Fruit fly (Drosophila melanogaster) whole organism, embryonic: ENCODE measurements around the gene Tfb5.
A peak's percentile ranks its signal among the peaks of the same experiment; 100 is the strongest.

ENCODE experiments used
- Atf-2 ChIP-seq: fragments of 200-800 bp; sonication (Bioruptor generic); optimal IDR thresholded peaks from 2 replicates; lab custom pipeline; 2016; ENCODE audit warnings: missing biosample characterization, missing genetic modification characterization
- Atf3 ChIP-seq: fragments of 200-800 bp; sonication (Bioruptor generic); optimal IDR thresholded peaks from 3 replicates; lab custom pipeline; 2016; ENCODE audit warnings: missing biosample characterization, missing genetic modification characterization
- CG10147 ChIP-seq: fragments of 200-800 bp; sonication (Bioruptor generic); optimal IDR thresholded peaks from 2 replicates; lab custom pipeline; 2019; ENCODE audit warnings: missing biosample characterization, mild to moderate bottlenecking, missing genetic modification characterization, moderate library complexity
- CG10543 ChIP-seq: fragments of 200-800 bp; sonication (Bioruptor generic); optimal IDR thresholded peaks from 3 replicates; lab custom pipeline; 2017; ENCODE audit warnings: missing biosample characterization, mild to moderate bottlenecking, missing genetic modification characterization, moderate library complexity
- CG10654 ChIP-seq: fragments of 200-800 bp; sonication (Bioruptor generic); optimal IDR thresholded peaks from 2 replicates; lab custom pipeline; 2016; ENCODE audit warnings: missing biosample characterization, missing genetic modification characterization
- CG10959 ChIP-seq: fragments of 200-800 bp; sonication (Bioruptor generic); IDR thresholded peaks from 2 replicates; pipeline ENCODE4 v1.3.6; 2022; ENCODE audit warnings: missing biosample characterization, missing genetic modification characterization
- CG12104 ChIP-seq: fragments of 200-800 bp; sonication (Bioruptor generic); optimal IDR thresholded peaks from 3 replicates; lab custom pipeline; 2016; ENCODE audit warnings: missing biosample characterization, missing genetic modification characterization
- CG12155 ChIP-seq: fragments of 200-800 bp; sonication (Bioruptor generic); optimal IDR thresholded peaks from 3 replicates; lab custom pipeline; 2016; ENCODE audit warnings: missing biosample characterization, missing genetic modification characterization
- CG12219 ChIP-seq: fragments of 200-800 bp; sonication (Bioruptor generic); optimal IDR thresholded peaks from 3 replicates; lab custom pipeline; 2018; ENCODE audit warnings: missing biosample characterization, mild to moderate bottlenecking, missing genetic modification characterization
- CG14441 ChIP-seq: fragments of 200-800 bp; sonication (Bioruptor generic); IDR thresholded peaks from 2 replicates; pipeline ENCODE4 v1.3.6; 2022; ENCODE audit warnings: missing biosample characterization, missing genetic modification characterization
- CG15073 ChIP-seq: fragments of 200-800 bp; sonication (Bioruptor generic); optimal IDR thresholded peaks from 2 replicates; lab custom pipeline; 2016; ENCODE audit warnings: missing biosample characterization, missing genetic modification characterization
- CG17361 ChIP-seq: fragments of 200-800 bp; sonication (Bioruptor generic); IDR thresholded peaks from 3 replicates; pipeline ENCODE4 v1.3.6; 2022; ENCODE audit warnings: missing biosample characterization, missing genetic modification characterization
- CG17802 ChIP-seq: fragments of 200-800 bp; sonication (Bioruptor generic); optimal IDR thresholded peaks from 2 replicates; lab custom pipeline; 2018; ENCODE audit warnings: missing biosample characterization, mild to moderate bottlenecking, missing genetic modification characterization, moderate library complexity
- CG18764 ChIP-seq: fragments of 200-800 bp; sonication (Bioruptor generic); optimal IDR thresholded peaks from 3 replicates; lab custom pipeline; 2016; ENCODE audit warnings: missing biosample characterization, missing genetic modification characterization
- CG30431 ChIP-seq: fragments of 200-800 bp; sonication (Bioruptor generic); optimal IDR thresholded peaks from 2 replicates; lab custom pipeline; 2017; ENCODE audit warnings: missing biosample characterization, missing genetic modification characterization
- CG32772 ChIP-seq: fragments of 200-800 bp; sonication (Bioruptor generic); IDR thresholded peaks from 2 replicates; pipeline ENCODE4 v1.3.6; 2022; ENCODE audit warnings: missing biosample characterization, missing genetic modification characterization
- CG3281 ChIP-seq: fragments of 200-800 bp; sonication (Bioruptor generic); optimal IDR thresholded peaks from 3 replicates; lab custom pipeline; 2017; ENCODE audit warnings: missing biosample characterization, mild to moderate bottlenecking, missing genetic modification characterization
- CG33213 ChIP-seq: fragments of 200-800 bp; sonication (Bioruptor generic); optimal IDR thresholded peaks from 3 replicates; lab custom pipeline; 2016; ENCODE audit warnings: missing biosample characterization, missing genetic modification characterization
- CG3838 ChIP-seq: fragments of 200-800 bp; sonication (Bioruptor generic); optimal IDR thresholded peaks from 3 replicates; lab custom pipeline; 2016; ENCODE audit warnings: missing biosample characterization, missing genetic modification characterization
- CG4282 ChIP-seq: fragments of 200-800 bp; sonication (Bioruptor generic); optimal IDR thresholded peaks from 2 replicates; lab custom pipeline; 2016; ENCODE audit warnings: missing biosample characterization, missing genetic modification characterization
- CG43689 ChIP-seq: fragments of 200-800 bp; sonication (Bioruptor generic); IDR thresholded peaks from 2 replicates; pipeline ENCODE4 v1.3.6; 2022; ENCODE audit warnings: missing biosample characterization, missing genetic modification characterization
- CG4617 ChIP-seq: fragments of 200-800 bp; sonication (Bioruptor generic); optimal IDR thresholded peaks from 3 replicates; lab custom pipeline; 2016; ENCODE audit warnings: missing biosample characterization, missing genetic modification characterization, borderline replicate concordance
- CG6654 ChIP-seq: fragments of 200-800 bp; sonication (Bioruptor generic); optimal IDR thresholded peaks from 2 replicates; lab custom pipeline; 2017; ENCODE audit warnings: missing biosample characterization, mild to moderate bottlenecking, missing genetic modification characterization
- CG9876 ChIP-seq: fragments of 200-800 bp; sonication (Bioruptor generic); optimal IDR thresholded peaks from 2 replicates; lab custom pipeline; 2016; ENCODE audit warnings: missing biosample characterization, missing genetic modification characterization
- Dref ChIP-seq: fragments of 200-800 bp; sonication (Bioruptor generic); IDR thresholded peaks from 2 replicates; pipeline ENCODE4 v1.3.6; 2022; ENCODE audit warnings: missing biosample characterization, missing genetic modification characterization
- Elba2 ChIP-seq: fragments of 200-800 bp; sonication (Bioruptor generic); optimal IDR thresholded peaks from 3 replicates; lab custom pipeline; 2016; ENCODE audit warnings: missing biosample characterization, missing genetic modification characterization
- H15 ChIP-seq: fragments of 200-800 bp; sonication (Bioruptor generic); IDR thresholded peaks from 3 replicates; pipeline ENCODE4 v1.3.6; 2022; ENCODE audit warnings: missing biosample characterization, missing genetic modification characterization
- HHEX ChIP-seq: fragments of 200-800 bp; sonication (Bioruptor generic); optimal IDR thresholded peaks from 3 replicates; lab custom pipeline; 2017; ENCODE audit warnings: missing biosample characterization, mild to moderate bottlenecking, missing genetic modification characterization, missing genetic modification reagents
- Hmx ChIP-seq: fragments of 200-800 bp; sonication (Bioruptor generic); optimal IDR thresholded peaks from 2 replicates; lab custom pipeline; 2016; ENCODE audit warnings: missing biosample characterization, missing genetic modification characterization
- Med ChIP-seq: fragments of 200-800 bp; sonication (Bioruptor generic); peaks from one replicate; lab custom pipeline; 2016; ENCODE audit warnings: missing biosample characterization, missing genetic modification characterization, mild to moderate bottlenecking, inconsistent platforms, moderate library complexity
- NC2β ChIP-seq: fragments of 200-800 bp; sonication (Bioruptor generic); optimal IDR thresholded peaks from 2 replicates; lab custom pipeline; 2016; ENCODE audit warnings: missing biosample characterization, missing genetic modification characterization
- Tbp ChIP-seq: fragments of >200 bp; optimal IDR thresholded peaks from 2 replicates; lab custom pipeline; 2018; ENCODE audit warnings: missing biosample characterization, missing genetic modification characterization
- cato ChIP-seq: fragments of 200-800 bp; sonication (Bioruptor generic); optimal IDR thresholded peaks from 2 replicates; lab custom pipeline; 2016; ENCODE audit warnings: missing biosample characterization, missing genetic modification characterization, borderline replicate concordance
- crol ChIP-seq: fragments of 200-800 bp; sonication (Bioruptor generic); IDR thresholded peaks from 2 replicates; pipeline ENCODE4 v1.3.6; 2022; ENCODE audit warnings: missing biosample characterization, missing genetic modification characterization
- dpn ChIP-seq, 2 experiments: fragments of 200-800 bp; sonication (Bioruptor generic); optimal IDR thresholded peaks; 3 replicates each; lab custom pipeline; 2016; ENCODE audit warnings: missing biosample characterization in 2 of 2, missing genetic modification characterization in 2 of 2
- eve ChIP-seq, 2 experiments: fragments of >200 bp; optimal IDR thresholded peaks; 2 replicates each; lab custom pipeline; 2017; ENCODE audit warnings: missing biosample characterization in 2 of 2, missing genetic modification characterization in 2 of 2
- gcm ChIP-seq: fragments of 200-800 bp; sonication (Bioruptor generic); optimal IDR thresholded peaks from 2 replicates; lab custom pipeline; 2019; ENCODE audit warnings: missing biosample characterization, mild to moderate bottlenecking, missing genetic modification characterization, moderate library complexity
- gro ChIP-seq: fragments of 200-800 bp; sonication (Bioruptor generic); optimal IDR thresholded peaks from 2 replicates; lab custom pipeline; 2016; ENCODE audit warnings: missing biosample characterization, missing genetic modification characterization
- gt ChIP-seq: fragments of 200-800 bp; sonication (Bioruptor generic); IDR thresholded peaks from 2 replicates; pipeline ENCODE4 v1.3.6; 2022; ENCODE audit warnings: missing biosample characterization, missing genetic modification characterization
- her ChIP-seq: fragments of 200-800 bp; sonication (Bioruptor generic); optimal IDR thresholded peaks from 2 replicates; lab custom pipeline; 2016; ENCODE audit warnings: missing biosample characterization, missing genetic modification characterization
- lilli ChIP-seq: fragments of 200-800 bp; sonication (Bioruptor generic); optimal IDR thresholded peaks from 3 replicates; lab custom pipeline; 2016; ENCODE audit warnings: missing biosample characterization, missing genetic modification characterization
- nerfin-1 ChIP-seq: fragments of 200-800 bp; sonication (Bioruptor generic); optimal IDR thresholded peaks from 3 replicates; lab custom pipeline; 2019; ENCODE audit warnings: missing biosample characterization, mild to moderate bottlenecking, missing genetic modification characterization, moderate library complexity
- nom ChIP-seq: fragments of 200-800 bp; sonication (Bioruptor generic); optimal IDR thresholded peaks from 2 replicates; lab custom pipeline; 2017; ENCODE audit warnings: missing biosample characterization, missing genetic modification characterization, mild to moderate bottlenecking, moderate library complexity, missing genetic modification reagents
- otp ChIP-seq: fragments of 200-800 bp; sonication (Bioruptor generic); IDR thresholded peaks from 3 replicates; pipeline ENCODE4, ENCODE4 v1.3.6; 2022; ENCODE audit warnings: missing biosample characterization, missing genetic modification characterization
- pros ChIP-seq: fragments of 200-800 bp; sonication (Bioruptor generic); optimal IDR thresholded peaks from 3 replicates; lab custom pipeline; 2019; ENCODE audit warnings: missing biosample characterization, mild to moderate bottlenecking, missing genetic modification characterization, moderate library complexity
- sqz ChIP-seq: fragments of 200-800 bp; sonication (Bioruptor generic); optimal IDR thresholded peaks from 3 replicates; lab custom pipeline; 2018; ENCODE audit warnings: missing biosample characterization, mild to moderate bottlenecking, missing genetic modification characterization
- sug ChIP-seq: fragments of 200-800 bp; optimal IDR thresholded peaks from 2 replicates; lab custom pipeline; 2019; ENCODE audit warnings: missing biosample characterization, mild to moderate bottlenecking, missing genetic modification characterization, moderate library complexity
- tin ChIP-seq: fragments of 200-800 bp; sonication (Bioruptor generic); optimal IDR thresholded peaks from 3 replicates; lab custom pipeline; 2016; ENCODE audit warnings: missing biosample characterization, missing genetic modification characterization
- tna ChIP-seq: fragments of 200-800 bp; sonication (Bioruptor generic); IDR thresholded peaks from 2 replicates; pipeline ENCODE4 v1.3.6; 2022; ENCODE audit warnings: missing biosample characterization, missing genetic modification characterization; ENCODE audit not compliant: partially characterized antibody
- usp ChIP-seq: fragments of >200 bp; optimal IDR thresholded peaks from 2 replicates; lab custom pipeline; 2017; ENCODE audit warnings: missing biosample characterization, missing genetic modification characterization
- yki ChIP-seq: fragments of >200 bp; optimal IDR thresholded peaks from 3 replicates; lab custom pipeline; 2018

Gene Tfb5

dm6 chr2L:4981278-4981966, 29.2 kb downstream of the Tfb5 start, which contains the start of the genes CG8892 and CG34126 (continued):
- TF ChIP-seq CG10654 (GFP tag; lab: Kevin White, UChicago) (peak; percentile 98), Atf3 (GFP tag; lab: Kevin White, UChicago) (peak; percentile 96), nom (GFP tag; lab: Kevin White, UChicago) (peak; percentile 88), CG17802 (tag; lab: Kevin White, UChicago) (peak; percentile 90), usp (GFP tag; lab: Kevin White, UChicago) (no peak), lilli (GFP tag; lab: Kevin White, UChicago) (peak; percentile 98), CG10543 (GFP tag; lab: Kevin White, UChicago) (peak; percentile 98), CG18764 (GFP tag; lab: Kevin White, UChicago) (peak; percentile 97), sqz (GFP tag; lab: Kevin White, UChicago) (peak; percentile 94), eve (GFP tag; optimal IDR thresholded peaks at IDR 0.05; lab: Kevin White, UChicago) (peak in 1 of 2 experiments; percentile 84), Atf-2 (GFP tag; lab: Kevin White, UChicago) (peak; percentile 94), her (GFP tag; lab: Kevin White, UChicago) (peak; percentile 84), CG17361 (GFP tag; lab: Robert Waterston, UW) (peak; percentile 98), gro (GFP tag; lab: Kevin White, UChicago) (peak; percentile 95), cato (GFP tag; lab: Kevin White, UChicago) (peak; percentile 98), Hmx (GFP tag; lab: Kevin White, UChicago) (peak; percentile 94), CG33213 (GFP tag; lab: Kevin White, UChicago) (peak; percentile 87), CG12219 (GFP tag; lab: Kevin White, UChicago) (peak; percentile 86), tna (GFP tag; lab: Robert Waterston, UW) (no peak), Tbp (GFP tag; lab: Kevin White, UChicago) (peak; percentile 75), CG4282 (GFP tag; lab: Kevin White, UChicago) (peak; percentile 88), CG9876 (GFP tag; lab: Kevin White, UChicago) (peak; percentile 96), crol (GFP tag; lab: Robert Waterston, UW) (no peak), CG10959 (peak; percentile 93), CG14441 (GFP tag; lab: Robert Waterston, UW) (peak; percentile 94), Elba2 (GFP tag; lab: Kevin White, UChicago) (peak; percentile 92), CG6654 (GFP tag; lab: Kevin White, UChicago) (peak; percentile 86), Dref (GFP tag; lab: Robert Waterston, UW) (peak; percentile 51), HHEX (GFP tag; lab: Kevin White, UChicago) (peak; percentile 97), Med (GFP tag; lab: Kevin White, UChicago) (peak; percentile 99), dpn (GFP tag; optimal IDR thresholded peaks at IDR 0.05; lab: Kevin White, UChicago) (peak; percentile 98), CG43689 (GFP tag; lab: Robert Waterston, UW) (peak; percentile 89), CG15073 (GFP tag; lab: Kevin White, UChicago) (peak; percentile 84), gcm (peak; percentile 94), CG3838 (GFP tag; lab: Kevin White, UChicago) (peak; percentile 87), CG10147 (GFP tag; lab: Kevin White, UChicago) (peak; percentile 94), CG4617 (peak; percentile 99), pros (GFP tag; lab: Kevin White, UChicago) (peak; percentile 51), CG30431 (GFP tag; lab: Kevin White, UChicago) (peak; percentile 98), sug (tag; lab: Kevin White, UChicago) (peak; percentile 97), CG12155 (GFP tag; lab: Kevin White, UChicago) (peak; percentile 97), nerfin-1 (tag; lab: Kevin White, UChicago) (peak; percentile 97), yki (lab: Kevin White, UChicago) (no peak), H15 (GFP tag; lab: Robert Waterston, UW) (peak; percentile 96), NC2β (GFP tag; lab: Kevin White, UChicago) (peak; percentile 95), CG12104 (GFP tag; lab: Kevin White, UChicago) (peak; percentile 96), CG32772 (peak; percentile 96), gt (GFP tag; lab: Robert Waterston, UW) (peak; percentile 94), otp (GFP tag; lab: Robert Waterston, UW) (peak; percentile 85), CG3281 (GFP tag; lab: Kevin White, UChicago) (peak; percentile 97), tin (GFP tag; lab: Kevin White, UChicago) (peak; percentile 99)
